Fruit fly (Drosophila melanogaster): ENCODE data around the gene CG9953.

CG9953 gene

dm6 chr3L:6955254-6956229 lies 13.9 kb upstream of the CG9953 start, which contains the start of the genes CG10077 and CG9948 (continued):
- TF ChIP-seq CG18599 (GFP tag; optimal IDR thresholded peaks at IDR 0.05) (peak; percentile 89), CG4820 (GFP tag; optimal IDR thresholded peaks at IDR 0.05) (peak; percentile 78), MBD-R2 (GFP tag; IDR thresholded peaks at IDR 0.05) (peak; percentile 79), CG11093 (GFP tag; IDR thresholded peaks at IDR 0.05) (peak; percentile 83), Six4 (GFP tag; optimal IDR thresholded peaks at IDR 0.05) (peak; percentile 71), CG14050 (GFP tag; IDR thresholded peaks at IDR 0.05) (peak; percentile 88), NFAT (GFP tag; IDR thresholded peaks at IDR 0.05) (peak; percentile 82), CG1832 (GFP tag; optimal IDR thresholded peaks at IDR 0.05) (no peak), Hr3 (GFP tag; optimal IDR thresholded peaks at IDR 0.05) (peak; percentile 89), ash1 (GFP tag; optimal IDR thresholded peaks at IDR 0.05) (peak; percentile 46), CG10321 (GFP tag; IDR thresholded peaks at IDR 0.05) (peak; percentile 78), kay (GFP tag; optimal IDR thresholded peaks at IDR 0.05) (peak; percentile 47), Bteb2 (GFP tag; optimal IDR thresholded peaks at IDR 0.05) (peak; percentile 37), CG6765 (GFP tag; optimal IDR thresholded peaks at IDR 0.05) (peak; percentile 75), CG15601 (tag; optimal IDR thresholded peaks at IDR 0.05) (peak; percentile 86), Drgx (GFP tag; IDR thresholded peaks at IDR 0.05) (peak; percentile 83), Dek (tag; optimal IDR thresholded peaks at IDR 0.05) (peak; percentile 89), CG12071 (GFP tag; optimal IDR thresholded peaks at IDR 0.05) (peak; percentile 79), dysf (GFP tag; IDR thresholded peaks at IDR 0.05) (peak; percentile 93), Neu2 (GFP tag; optimal IDR thresholded peaks at IDR 0.05; ENCODE audit: borderline replicate concordance) (no peak), CG10462 (GFP tag; optimal IDR thresholded peaks at IDR 0.05) (peak; percentile 77), amos (GFP tag; IDR thresholded peaks at IDR 0.05; ENCODE audit: partially characterized antibody) (peak; percentile 83), crol (GFP tag; IDR thresholded peaks at IDR 0.05) (no peak), CG3065 (GFP tag; optimal IDR thresholded peaks at IDR 0.05) (peak; percentile 63), Stat92E (GFP tag; optimal IDR thresholded peaks at IDR 0.05) (peak in 1 of 3 experiments; percentile 76), Mes4 (GFP tag; optimal IDR thresholded peaks at IDR 0.05) (peak; percentile 41), CG7745 (tag; optimal IDR thresholded peaks at IDR 0.05) (peak; percentile 62), CG16813 (GFP tag; IDR thresholded peaks at IDR 0.05; ENCODE audit: partially characterized antibody) (peak; percentile 82), hth (optimal IDR thresholded peaks at IDR 0.05) (no peak), CG32767 (GFP tag; IDR thresholded peaks at IDR 0.05) (peak; percentile 86), Sox100B (GFP tag; optimal IDR thresholded peaks at IDR 0.05) (peak; percentile 79), CG2116 (GFP tag; optimal IDR thresholded peaks at IDR 0.05) (peak; percentile 78), pho (GFP tag; optimal IDR thresholded peaks at IDR 0.05) (peak; percentile 73), zen (tag; optimal IDR thresholded peaks at IDR 0.05) (peak; percentile 87), Dfd (GFP tag; optimal IDR thresholded peaks at IDR 0.05) (no peak), CG14860 (GFP tag; IDR thresholded peaks at IDR 0.05; ENCODE audit: partially characterized antibody) (peak; percentile 82), h (optimal IDR thresholded peaks at IDR 0.05) (no peak), slbo (GFP tag; IDR thresholded peaks at IDR 0.05) (peak; percentile 95), CG4617 (GFP tag; optimal IDR thresholded peaks at IDR 0.05; ENCODE audit: borderline replicate concordance) (peak; percentile 82), CG31365 (tag; optimal IDR thresholded peaks at IDR 0.05) (peak; percentile 57), Nf-YB (GFP tag; optimal IDR thresholded peaks at IDR 0.05) (peak; percentile 71), CG2199 (GFP tag; IDR thresholded peaks at IDR 0.05) (peak; percentile 89), Chrac-16 (GFP tag; optimal IDR thresholded peaks at IDR 0.05) (peak; percentile 91), CG9727 (GFP tag; optimal IDR thresholded peaks at IDR 0.05) (peak; percentile 85), gsb (GFP tag; IDR thresholded peaks at IDR 0.05) (peak; percentile 86), CG17186 (GFP tag; optimal IDR thresholded peaks at IDR 0.05) (peak; percentile 25), p53 (GFP tag; optimal IDR thresholded peaks at IDR 0.05) (no peak), dm (GFP tag; optimal IDR thresholded peaks at IDR 0.05) (peak; percentile 27), chif (GFP tag; optimal IDR thresholded peaks at IDR 0.05) (peak; percentile 32 to 77)

Data from whole organism, embryonic.